Worm (Caenorhabditis elegans): Measurements from ENCODE around the gene dao-4.

- TF ChIP-seq klf-2 (GFP tag; conservative IDR thresholded peaks at IDR 0.05) (no peak), ztf-23 (GFP tag; IDR thresholded peaks at IDR 0.05) (no peak)
Measured at ce11 chrX:10078637-10079036, 3.5 kb downstream of the dao-4 start.

Data from whole organism, midembryonic.